Worm (Caenorhabditis elegans) whole organism, early embryonic: ENCODE measurements around the gene sqst-1.

Experiments
- aly-1 ChIP-seq: sonication (generic microtip); optimal IDR thresholded peaks from 2 replicates; lab custom pipeline; 2016; ENCODE audit warnings: missing genetic modification characterization, missing compliant biosample characterization
- ama-1 ChIP-seq: fragments of 150-350 bp; optimal IDR thresholded peaks from 2 replicates; lab custom pipeline; 2014
- tbx-11 ChIP-seq: fragments of 200-800 bp; sonication (Bioruptor generic); IDR thresholded peaks from 2 replicates; pipeline ENCODE4 v1.3.6; 2022; ENCODE audit warnings: missing genetic modification characterization, missing compliant biosample characterization

- no peak for TF ChIP-seq tbx-11 (GFP tag; lab: Robert Waterston, UW)
- no peak for TF ChIP-seq ama-1 (lab: Kevin White, UChicago)
- no peak for TF ChIP-seq aly-1 (tag; lab: Kevin White, UChicago)
Measured at ce11 chrIV:12032383-12032782, 1.7 kb upstream of the sqst-1 start.
